Fruit fly (Drosophila melanogaster) whole organism, adult: ENCODE measurements around the gene wdn.
A peak's percentile ranks its signal among the peaks of the same experiment; 100 is the strongest.

Source experiments
- CG12768 ChIP-seq: fragments of 200-800 bp; sonication (Bioruptor generic); optimal IDR thresholded peaks from 2 replicates; lab custom pipeline; 2017; ENCODE audit warnings: missing biosample characterization, missing genetic modification characterization, mild to moderate bottlenecking, moderate library complexity, missing genetic modification reagents
- CG14711 ChIP-seq: fragments of 200-800 bp; sonication (Bioruptor generic); optimal IDR thresholded peaks from 2 replicates; lab custom pipeline; 2018; ENCODE audit warnings: missing biosample characterization, mild to moderate bottlenecking, missing genetic modification characterization, moderate library complexity
- CG1620 ChIP-seq: fragments of 200-800 bp; sonication (Bioruptor generic); optimal IDR thresholded peaks from 2 replicates; lab custom pipeline; 2016; ENCODE audit warnings: missing biosample characterization, missing genetic modification characterization
- CG5204 ChIP-seq: fragments of 200-800 bp; sonication (Bioruptor generic); optimal IDR thresholded peaks from 2 replicates; lab custom pipeline; 2016; ENCODE audit warnings: missing biosample characterization, missing genetic modification characterization
- CG7101 ChIP-seq: fragments of 200-800 bp; sonication (Bioruptor generic); optimal IDR thresholded peaks from 2 replicates; lab custom pipeline; 2018; ENCODE audit warnings: missing biosample characterization, mild to moderate bottlenecking, missing genetic modification characterization, moderate library complexity
- Hr96 ChIP-seq: fragments of 200-800 bp; sonication (Bioruptor generic); optimal IDR thresholded peaks from 2 replicates; lab custom pipeline; 2016; ENCODE audit warnings: missing biosample characterization, missing genetic modification characterization
- bab1 ChIP-seq: fragments of 200-800 bp; sonication (Bioruptor generic); optimal IDR thresholded peaks from 3 replicates; lab custom pipeline; 2019; ENCODE audit warnings: missing biosample characterization, mild to moderate bottlenecking, missing genetic modification characterization, moderate library complexity
- cic ChIP-seq: fragments of 200-800 bp; sonication (Bioruptor generic); optimal IDR thresholded peaks from 2 replicates; lab custom pipeline; 2017; ENCODE audit warnings: missing biosample characterization, mild to moderate bottlenecking, missing genetic modification characterization, moderate library complexity
- cnc ChIP-seq, 2 experiments: fragments of >200 bp; optimal IDR thresholded peaks; 2 replicates each; lab custom pipeline; 2017
- ovo ChIP-seq: fragments of 200-800 bp; sonication (Bioruptor generic); optimal IDR thresholded peaks from 2 replicates; lab custom pipeline; 2016; ENCODE audit warnings: missing biosample characterization, missing genetic modification characterization
- pad ChIP-seq: fragments of 200-800 bp; sonication (Bioruptor generic); optimal IDR thresholded peaks from 3 replicates; lab custom pipeline; 2017; ENCODE audit warnings: missing biosample characterization, missing genetic modification characterization, mild to moderate bottlenecking, moderate library complexity, missing genetic modification reagents
- tj ChIP-seq: fragments of 200-800 bp; sonication (Bioruptor generic); optimal IDR thresholded peaks from 3 replicates; lab custom pipeline; 2017; ENCODE audit warnings: missing biosample characterization, mild to moderate bottlenecking, missing genetic modification characterization, moderate library complexity
- toe ChIP-seq: fragments of 200-800 bp; sonication (Bioruptor generic); optimal IDR thresholded peaks from 2 replicates; lab custom pipeline; 2016; ENCODE audit warnings: missing biosample characterization, missing genetic modification characterization

DNA sequence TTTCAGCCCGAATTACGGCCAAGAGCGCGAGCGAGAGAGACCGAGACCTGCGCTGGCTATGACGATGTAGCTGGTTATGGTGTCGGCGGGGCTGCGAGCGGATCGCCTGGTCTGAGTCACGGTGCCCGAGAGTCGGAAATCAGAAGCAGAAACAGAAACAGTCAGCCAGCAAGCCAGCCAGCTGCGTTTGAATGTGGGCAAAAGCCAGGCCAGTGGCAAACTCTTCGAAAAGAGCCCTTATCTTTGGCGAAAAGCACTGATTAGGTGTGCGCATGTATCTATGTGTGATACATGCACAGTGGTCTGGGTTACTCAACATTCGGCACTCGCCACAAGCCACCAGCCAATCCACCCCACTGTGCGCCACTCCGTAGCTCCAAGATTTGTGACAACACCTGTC, 20.0 kb upstream of the wdn start:
- TF ChIP-seq CG14711 (tag; lab: Kevin White, UChicago): no peak
- TF ChIP-seq toe (GFP tag; lab: Kevin White, UChicago): no peak
- TF ChIP-seq CG12768: peak; percentile 45
- peak; percentile 37 for TF ChIP-seq cic (GFP tag; lab: Kevin White, UChicago)
- no peak for TF ChIP-seq tj (GFP tag; lab: Kevin White, UChicago)
- peak; percentile 14 for TF ChIP-seq Hr96 (GFP tag; lab: Kevin White, UChicago)
- TF ChIP-seq pad (GFP tag; lab: Kevin White, UChicago): no peak
- no peak for TF ChIP-seq CG1620
- TF ChIP-seq ovo (GFP tag; lab: Kevin White, UChicago): no peak
- no peak for TF ChIP-seq cnc (optimal IDR thresholded peaks at IDR 0.05; lab: Kevin White, UChicago)
- no peak for TF ChIP-seq CG5204
- no peak for TF ChIP-seq CG7101 (tag; lab: Kevin White, UChicago)
- TF ChIP-seq bab1: no peak
